Worm (Caenorhabditis elegans): Measurements from ENCODE around the gene K06H7.1.

DNA sequence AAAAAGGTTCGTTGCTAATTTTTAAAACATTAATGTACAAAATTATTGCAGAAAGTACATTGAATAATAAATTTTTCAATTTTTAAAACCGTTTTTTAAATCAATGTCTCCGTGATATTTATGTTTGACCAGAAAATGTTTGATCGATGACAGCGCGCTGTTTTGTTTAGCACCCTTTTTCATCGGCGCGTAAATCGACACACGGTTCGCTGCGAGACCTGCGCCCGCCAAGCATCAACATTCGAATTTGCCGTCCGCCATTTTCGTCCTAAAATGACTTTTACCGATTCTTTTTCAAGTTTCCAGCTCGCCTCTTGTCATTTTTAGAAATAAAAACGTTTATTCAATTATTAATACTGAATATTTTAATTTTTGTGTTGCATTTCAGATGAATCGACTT is 1.8 kb downstream of the K06H7.1 start, which contains the start of gene plk-1:
- TF ChIP-seq unc-39 (tag; optimal IDR thresholded peaks at IDR 0.05) (no peak), egl-27 (tag; optimal IDR thresholded peaks at IDR 0.05) (no peak), ztf-11 (tag; optimal IDR thresholded peaks at IDR 0.05) (no peak), nhr-6 (tag; optimal IDR thresholded peaks at IDR 0.05) (no peak)
